Fruit fly (Drosophila melanogaster) whole organism, wandering third instar larva: ENCODE measurements around the gene CG10194.

ENCODE experiments used
- CG9705 ChIP-seq: fragments of 200-800 bp; sonication (Bioruptor generic); optimal IDR thresholded peaks from 2 replicates; lab custom pipeline; 2018; ENCODE audit warnings: missing biosample characterization, mild to moderate bottlenecking, missing genetic modification characterization
- HLH106 ChIP-seq: fragments of 200-800 bp; optimal IDR thresholded peaks from 3 replicates; lab custom pipeline; 2019; ENCODE audit warnings: missing biosample characterization, mild to moderate bottlenecking, missing genetic modification characterization, moderate library complexity
- Myc ChIP-seq: fragments of >200 bp; optimal IDR thresholded peaks from 2 replicates; lab custom pipeline; 2017
- N ChIP-seq: fragments of >200 bp; optimal IDR thresholded peaks from 2 replicates; lab custom pipeline; 2018; ENCODE audit warnings: missing biosample characterization, missing external identifiers, missing genetic modification characterization
- OdsH ChIP-seq: fragments of 200-800 bp; sonication (Bioruptor generic); optimal IDR thresholded peaks from 2 replicates; lab custom pipeline; 2016; ENCODE audit warnings: missing biosample characterization, mild to moderate bottlenecking, missing genetic modification characterization
- dl ChIP-seq, 2 experiments: fragments of 175-275, 200-275 bp in 1 of 2; fragments of 200-275 bp in 1 of 2; sonication (Bioruptor generic); optimal IDR thresholded peaks; lab custom pipeline; 2018; ENCODE audit warnings: mild to moderate bottlenecking in 2 of 2, missing biosample characterization in 2 of 2, missing genetic modification characterization in 2 of 2, moderate library complexity in 2 of 2; ENCODE audit not compliant: partially characterized antibody in 2 of 2, insufficient read depth in 1 of 2
- ey ChIP-seq: fragments of 200-800 bp; sonication (Bioruptor generic); optimal IDR thresholded peaks from 2 replicates; lab custom pipeline; 2016; ENCODE audit warnings: missing biosample characterization, missing genetic modification characterization
- fru ChIP-seq: fragments of 200-800 bp; sonication (Bioruptor generic); optimal IDR thresholded peaks from 3 replicates; lab custom pipeline; 2016; ENCODE audit warnings: missing biosample characterization, mild to moderate bottlenecking, missing genetic modification characterization
- lola ChIP-seq: fragments of >200 bp; optimal IDR thresholded peaks from 2 replicates; lab custom pipeline; 2017; ENCODE audit warnings: missing biosample characterization, missing genetic modification characterization
- psq ChIP-seq: fragments of 200-800 bp; sonication (Bioruptor generic); optimal IDR thresholded peaks from 3 replicates; lab custom pipeline; 2017; ENCODE audit warnings: missing biosample characterization, mild to moderate bottlenecking, missing genetic modification characterization, moderate library complexity
- sage ChIP-seq: fragments of 200-800 bp; sonication (Bioruptor generic); optimal IDR thresholded peaks from 2 replicates; lab custom pipeline; 2016; ENCODE audit warnings: missing biosample characterization, mild to moderate bottlenecking, missing genetic modification characterization
- sv ChIP-seq: fragments of 200-800 bp; sonication (Bioruptor generic); optimal IDR thresholded peaks from 3 replicates; lab custom pipeline; 2016; ENCODE audit warnings: missing biosample characterization, missing genetic modification characterization
- tai ChIP-seq: sonication (Bioruptor generic); optimal IDR thresholded peaks from 2 replicates; lab custom pipeline; 2016; ENCODE audit warnings: missing biosample characterization, missing genetic modification characterization

DNA sequence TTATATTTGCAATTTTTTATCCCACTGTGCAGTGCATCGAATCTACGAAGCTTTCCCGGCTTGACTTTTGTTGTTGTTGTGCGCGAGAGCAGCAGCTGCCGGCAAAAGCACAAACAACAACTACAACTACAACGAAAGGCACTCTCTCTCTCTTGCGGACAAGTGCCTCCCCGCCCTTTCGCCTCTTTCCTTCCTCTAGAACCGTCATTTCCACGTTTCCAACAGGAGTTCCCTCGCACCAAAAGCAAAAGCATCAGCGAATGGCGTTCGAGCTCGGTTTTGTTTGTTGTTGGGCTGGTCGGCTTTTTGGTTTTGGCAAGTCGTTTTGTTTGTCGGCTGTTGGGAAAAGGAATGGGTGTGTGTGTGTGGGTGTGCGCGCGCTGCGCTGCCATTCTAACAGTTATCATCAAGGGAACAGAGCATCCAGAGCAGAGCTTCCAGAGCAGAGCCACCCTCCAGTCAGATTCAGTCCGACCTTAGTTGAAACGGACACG is 26.0 kb downstream of the CG10194 start, which contains the start of gene tj:
- no peak for TF ChIP-seq sv (GFP tag; lab: Kevin White, UChicago)
- no peak for TF ChIP-seq Myc (lab: Kevin White, UChicago)
- TF ChIP-seq dl (GFP tag; optimal IDR thresholded peaks at IDR 0.05; lab: Kevin White, UChicago; ENCODE audit: insufficient read depth in 1 of 2, partially characterized antibody in 2 of 2), result no peak
- no peak for TF ChIP-seq OdsH (GFP tag; lab: Kevin White, UChicago)
- no peak for TF ChIP-seq N (GFP tag; lab: Kevin White, UChicago)
- TF ChIP-seq ey, result no peak
- no peak for TF ChIP-seq lola
- TF ChIP-seq psq (GFP tag; lab: Kevin White, UChicago), result no peak
- TF ChIP-seq sage (GFP tag; lab: Kevin White, UChicago), result no peak
- no peak for TF ChIP-seq CG9705
- no peak for TF ChIP-seq fru (GFP tag; lab: Kevin White, UChicago)
- TF ChIP-seq HLH106, result no peak
- TF ChIP-seq tai (GFP tag; lab: Kevin White, UChicago), result no peak
